Fruit fly (Drosophila melanogaster): ENCODE data around the gene CG13708.

DNA sequence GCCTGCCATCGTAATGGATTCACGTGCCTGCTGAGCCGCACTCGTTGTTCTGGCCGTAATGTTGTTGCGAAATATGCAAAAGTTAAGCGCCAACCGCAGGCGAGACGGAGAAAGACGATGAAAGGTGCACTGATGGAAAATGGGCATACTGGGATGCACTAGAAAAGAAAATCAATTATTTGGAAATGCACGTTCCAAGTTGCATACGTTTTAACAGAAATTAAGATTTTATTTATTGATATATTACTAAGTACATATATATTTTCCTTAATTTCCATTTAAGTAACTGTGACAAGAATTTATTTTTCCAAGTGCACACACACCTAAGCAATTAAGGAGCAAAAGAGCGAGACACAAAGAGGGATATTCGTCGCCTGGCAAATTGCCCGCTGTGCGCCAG, 1.6 kb upstream of the CG13708 start:
- no peak for TF ChIP-seq crp (GFP tag; optimal IDR thresholded peaks at IDR 0.05)
- TF ChIP-seq Antp (GFP tag; optimal IDR thresholded peaks at IDR 0.05), result no peak
- no peak for TF ChIP-seq wek (GFP tag; optimal IDR thresholded peaks at IDR 0.05)
- no peak for TF ChIP-seq pros (GFP tag; optimal IDR thresholded peaks at IDR 0.05)
- no peak for TF ChIP-seq CG12219 (GFP tag; optimal IDR thresholded peaks at IDR 0.05)
- no peak for TF ChIP-seq fd102C (GFP tag; optimal IDR thresholded peaks at IDR 0.05)
